Worm (Caenorhabditis elegans) whole organism, midembryonic: Measurements from ENCODE around the gene R05G6.9.

ENCODE experiments used
- T22C8.4 ChIP-seq: fragments of 200-800 bp; sonication (Bioruptor generic); IDR thresholded peaks from 2 replicates; pipeline ENCODE4 v1.3.6; 2022; ENCODE audit warnings: missing genetic modification characterization, missing compliant biosample characterization
- cog-1 ChIP-seq: sonication (generic microtip); optimal IDR thresholded peaks from 2 replicates; lab custom pipeline; 2016; ENCODE audit warnings: missing genetic modification characterization, missing compliant biosample characterization
- flt-1 ChIP-seq: fragments of 200-800 bp; sonication (Bioruptor generic); IDR thresholded peaks from 2 replicates; pipeline ENCODE4 v1.3.6; 2022; ENCODE audit warnings: missing genetic modification characterization, missing compliant biosample characterization
- klf-2 ChIP-seq: fragments of 200-800 bp; sonication (Bioruptor generic); conservative IDR thresholded peaks from 2 replicates; pipeline ENCODE4 v1.3.6; 2022; ENCODE audit warnings: missing genetic modification reagents, missing genetic modification characterization, missing compliant biosample characterization
- med-1 ChIP-seq: sonication (generic microtip); optimal IDR thresholded peaks from 2 replicates; lab custom pipeline; 2017; ENCODE audit warnings: missing genetic modification characterization, mild to moderate bottlenecking, missing compliant biosample characterization, antibody characterized with exemption, missing genetic modification reagents; ENCODE audit not compliant: insufficient read depth
- ref-1 ChIP-seq: fragments of 200-800 bp; sonication (Bioruptor generic); conservative IDR thresholded peaks from 2 replicates; pipeline ENCODE4 v1.3.6; 2022; ENCODE audit warnings: missing genetic modification reagents, missing genetic modification characterization, missing compliant biosample characterization
- tab-1 ChIP-seq: fragments of 200-800 bp; sonication (Bioruptor generic); IDR thresholded peaks from 2 replicates; pipeline ENCODE4 v1.3.6; 2022; ENCODE audit warnings: missing genetic modification characterization, missing compliant biosample characterization
- ztf-23 ChIP-seq: fragments of 200-800 bp; sonication (Bioruptor generic); IDR thresholded peaks from 2 replicates; pipeline ENCODE4 v1.3.6; 2022; ENCODE audit warnings: missing genetic modification reagents, missing genetic modification characterization, missing compliant biosample characterization
- ztf-29 ChIP-seq: fragments of 200-800 bp; sonication (Bioruptor generic); IDR thresholded peaks from 2 replicates; pipeline ENCODE4 v1.3.6; 2022; ENCODE audit warnings: missing genetic modification reagents, missing genetic modification characterization, missing compliant biosample characterization

The R05G6.9 gene

ce11 chrIV:7465857-7466256, 50.2 kb downstream of the R05G6.9 start, which contains the start of gene F13B6.3:
TSS of gene F13B6.3 (minus strand) at chrIV:7465957.
- TF ChIP-seq ztf-29 (GFP tag; lab: Robert Waterston, UW) = no peak
- no peak for TF ChIP-seq flt-1 (GFP tag; lab: Robert Waterston, UW)
- no peak for TF ChIP-seq cog-1 (tag; lab: Kevin White, UChicago)
- TF ChIP-seq T22C8.4 (GFP tag; lab: Robert Waterston, UW) = no peak
- no peak for TF ChIP-seq klf-2 (GFP tag; lab: Robert Waterston, UW)
- TF ChIP-seq tab-1 = no peak
- TF ChIP-seq ref-1 = no peak
- TF ChIP-seq med-1 (GFP tag; lab: Kevin White, UChicago) = no peak
- no peak for TF ChIP-seq ztf-23 (GFP tag; lab: Robert Waterston, UW)
